Worm (Caenorhabditis elegans) whole organism, dauer: ENCODE data around the gene srh-68.
"Not testable (repeated sequence)": the region's sequence is repeated elsewhere in the genome, so short reads cannot be mapped to it uniquely, and the experiment has no call there.

ENCODE experiments used
- unc-62 ChIP-seq: sonication (generic microtip); optimal IDR thresholded peaks from 2 replicates; lab custom pipeline; 2017; ENCODE audit warnings: missing biosample characterization, missing genetic modification reagents, missing genetic modification characterization

srh-68 gene

DNA sequence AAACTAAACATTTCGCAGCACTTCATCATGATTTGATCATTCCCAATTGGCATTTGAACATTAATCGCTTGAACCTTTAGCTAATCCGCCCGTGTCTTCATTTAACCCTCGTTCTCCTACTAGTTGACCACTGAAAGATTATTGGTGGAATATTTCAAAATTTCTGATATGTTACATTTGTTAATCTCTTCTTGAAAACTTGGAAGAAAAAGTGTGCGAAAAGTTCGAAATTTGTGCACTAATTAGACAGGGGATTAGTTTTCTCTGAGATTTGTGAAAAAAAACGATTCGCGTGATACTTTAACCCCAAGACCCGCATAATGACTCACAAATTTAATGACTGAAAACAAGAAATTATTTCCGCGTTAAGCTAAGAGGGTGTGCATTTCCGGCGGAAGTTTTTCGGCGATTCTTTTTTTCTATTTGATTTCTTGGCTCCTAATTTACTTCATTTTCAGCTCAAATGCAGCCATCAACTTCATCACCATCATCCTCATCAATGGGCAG, 28.2 kb downstream of the srh-68 start, which contains the start of gene nimk-1:
TSS of gene nimk-1 (plus strand) at position 457 of the 507 bp plus-strand sequence.
- no peak for TF ChIP-seq unc-62

DNA sequence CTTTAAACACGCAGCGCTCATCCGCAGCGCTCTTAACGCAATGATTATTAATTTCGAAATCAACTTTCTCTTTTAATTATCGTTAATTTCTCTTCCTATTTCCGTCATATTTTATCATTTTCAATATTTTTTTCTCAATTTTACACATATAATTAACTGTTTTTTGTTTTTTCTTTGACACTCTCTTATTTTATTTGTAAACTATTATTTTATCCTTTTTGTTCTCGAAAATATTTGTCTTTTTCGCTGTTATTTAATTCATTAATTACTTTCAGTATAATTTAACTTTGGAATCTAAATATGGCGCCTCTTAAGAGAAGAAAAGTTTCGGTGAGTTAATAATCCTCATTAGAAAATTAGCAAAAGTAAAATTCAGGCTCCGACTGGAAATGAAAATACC, 29.1 kb downstream of the srh-68 start, which contains the start of gene F49C5.3:
TSS of gene F49C5.3 (plus strand) at position 301 of the 400 bp plus-strand sequence.
- TF ChIP-seq unc-62 = not testable (repeated sequence)

- TF ChIP-seq unc-62 = no peak
These were observed 32.3 kb downstream of the srh-68 start for ce11 chrII:12539395-12539794.

DNA sequence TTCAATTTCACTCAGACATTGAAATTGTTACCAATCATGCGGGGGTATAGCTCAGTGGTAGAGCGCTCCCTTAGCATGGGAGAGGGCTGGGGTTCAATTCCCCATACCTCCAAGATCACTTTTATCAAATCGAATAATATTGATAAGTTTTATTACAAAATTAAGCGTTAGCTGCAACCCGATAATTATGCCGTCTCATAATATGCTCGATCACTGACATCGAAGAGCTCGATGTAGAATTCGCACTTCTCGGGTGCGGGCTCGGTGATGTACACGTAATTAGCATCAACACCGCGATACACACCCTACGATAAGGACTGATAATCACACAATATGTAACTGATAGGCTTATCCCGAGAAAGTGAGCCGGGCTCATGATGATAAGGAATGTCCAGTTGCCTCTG, 35.5 kb downstream of the srh-68 start:
- no peak for TF ChIP-seq unc-62

DNA sequence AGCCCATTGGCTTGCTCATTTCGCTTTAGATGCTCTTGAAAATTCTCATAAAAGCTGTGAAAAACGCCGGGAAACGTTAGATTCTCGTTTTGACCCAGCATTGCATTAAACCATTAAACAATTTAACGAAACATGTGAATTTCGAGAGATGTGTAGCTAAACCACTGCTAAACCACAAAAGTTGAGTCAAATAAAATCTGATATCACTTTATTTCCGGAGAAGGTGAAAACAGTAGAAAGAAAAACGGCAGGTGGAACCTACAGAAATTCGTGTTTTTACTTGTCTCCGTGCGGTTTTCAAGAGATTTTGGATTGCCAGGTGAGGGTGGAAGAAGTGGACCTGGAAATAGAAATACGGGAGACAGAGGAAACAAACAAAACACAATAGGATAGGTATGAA, 37.4 kb downstream of the srh-68 start, which contains the start of gene F49C5.9:
TSS of gene F49C5.9 (minus strand) at position 101 of the 400 bp plus-strand sequence.
- TF ChIP-seq unc-62 = no peak

ce11 chrII:12546413-12546812, 39.3 kb downstream of the srh-68 start, which contains the start of the genes F49C5.5 and F49C5.10:
Gene F49C5.5, minus strand, starts transcription at chrII:12546513.
Gene F49C5.10, plus strand, starts transcription at chrII:12546756.
- no peak for TF ChIP-seq unc-62

ce11 chrII:12547547-12547946, 40.4 kb downstream of the srh-68 start, which contains the start of gene F49C5.16:
Gene F49C5.16, plus strand, starts transcription at chrII:12547847.
- TF ChIP-seq unc-62 = no peak

- TF ChIP-seq unc-62 = no peak
These were observed 42.5 kb downstream of the srh-68 start for ce11 chrII:12549613-12550012.

ce11 chrII:12550940-12551339, 43.8 kb downstream of the srh-68 start:
- no peak for TF ChIP-seq unc-62

ce11 chrII:12555579-12555978, 48.4 kb downstream of the srh-68 start, which contains the start of gene F49C5.11:
Gene F49C5.11, plus strand, starts transcription at chrII:12555879.
- TF ChIP-seq unc-62 = no peak
